Worm (Caenorhabditis elegans) whole organism, young adult: ENCODE data around the gene sru-11.
A peak's percentile ranks its signal among the peaks of the same experiment; 100 is the strongest.

Experiments
- B0035.1 ChIP-seq: sonication (generic microtip); optimal IDR thresholded peaks from 2 replicates; lab custom pipeline; 2016; ENCODE audit warnings: missing genetic modification characterization, mild to moderate bottlenecking, missing compliant biosample characterization, missing genotype, missing genetic modification reagents
- C06A6.2 ChIP-seq: fragments of 200-800 bp; sonication (Bioruptor generic); conservative IDR thresholded peaks from 2 replicates; pipeline ENCODE4 v1.3.6; 2022; ENCODE audit warnings: missing genetic modification characterization, missing compliant biosample characterization
- D2030.7 ChIP-seq: fragments of 200-800 bp; sonication (Bioruptor generic); IDR thresholded peaks from 2 replicates; pipeline ENCODE4 v1.3.6; 2022; ENCODE audit warnings: missing genetic modification reagents, missing genetic modification characterization, missing compliant biosample characterization
- F22D6.2 ChIP-seq: sonication (generic microtip); optimal IDR thresholded peaks from 2 replicates; lab custom pipeline; 2016; ENCODE audit warnings: mild to moderate bottlenecking, missing genetic modification characterization, missing compliant biosample characterization
- F33H1.4 ChIP-seq: fragments of 200-800 bp; sonication (Bioruptor generic); IDR thresholded peaks from 2 replicates; pipeline ENCODE4 v1.3.6; 2022; ENCODE audit warnings: missing genetic modification reagents, missing genetic modification characterization, missing compliant biosample characterization
- F37B4.10 ChIP-seq: fragments of 200-800 bp; sonication (Bioruptor generic); IDR thresholded peaks from 2 replicates; pipeline ENCODE4 v1.3.6; 2022; ENCODE audit warnings: missing genetic modification characterization, missing compliant biosample characterization
- F49E8.2 ChIP-seq: sonication (generic microtip); optimal IDR thresholded peaks from 3 replicates; lab custom pipeline; 2017; ENCODE audit warnings: missing genetic modification characterization, mild to moderate bottlenecking, missing compliant biosample characterization, antibody characterized with exemption, moderate library complexity; ENCODE audit not compliant: insufficient read depth
- F55B11.4 ChIP-seq: sonication (generic microtip); optimal IDR thresholded peaks from 2 replicates; lab custom pipeline; 2016; ENCODE audit warnings: missing compliant biosample characterization, missing genetic modification characterization, borderline replicate concordance; ENCODE audit not compliant: insufficient read depth
- Y53F4B.3 ChIP-seq: fragments of 200-800 bp; sonication (Bioruptor generic); IDR thresholded peaks from 2 replicates; pipeline ENCODE4 v1.3.6; 2022; ENCODE audit warnings: missing genetic modification reagents, missing genetic modification characterization, missing compliant biosample characterization
- Y56A3A.18 ChIP-seq: fragments of 200-800 bp; sonication (Bioruptor generic); IDR thresholded peaks from 2 replicates; pipeline ENCODE4 v1.3.6; 2022; ENCODE audit warnings: missing genetic modification reagents, missing genetic modification characterization, missing compliant biosample characterization
- ama-1 ChIP-seq, 3 experiments: fragments of 150-350 bp in 1 of 3; sonication (generic microtip) in 2 of 3; optimal IDR thresholded peaks; 2 replicates each; lab custom pipeline; 2014 to 2018; ENCODE audit warnings: missing biosample characterization in 2 of 3, missing genetic modification characterization in 2 of 3, missing genetic modification reagents in 2 of 3
- aptf-2 ChIP-seq: fragments of 200-800 bp; sonication (Bioruptor generic); conservative IDR thresholded peaks from 2 replicates; pipeline ENCODE4 v1.3.6; 2022; ENCODE audit warnings: missing genetic modification reagents, missing genetic modification characterization, missing compliant biosample characterization
- atf-7 ChIP-seq: sonication (generic microtip); optimal IDR thresholded peaks from 2 replicates; lab custom pipeline; 2017; ENCODE audit warnings: mild to moderate bottlenecking, missing genetic modification characterization, missing compliant biosample characterization
- attf-3 ChIP-seq: fragments of 200-800 bp; sonication (Bioruptor generic); conservative IDR thresholded peaks from 2 replicates; pipeline ENCODE4 v1.3.6; 2022; ENCODE audit warnings: missing genetic modification reagents, missing genetic modification characterization, missing compliant biosample characterization
- attf-5 ChIP-seq: fragments of 200-800 bp; sonication (Bioruptor generic); optimal IDR thresholded peaks from 2 replicates; lab custom pipeline; 2018; ENCODE audit warnings: mild to moderate bottlenecking, missing genetic modification characterization, missing compliant biosample characterization
- attf-6 ChIP-seq: fragments of 200-800 bp; sonication (Bioruptor generic); IDR thresholded peaks from 2 replicates; pipeline ENCODE4 v1.3.6; 2022; ENCODE audit warnings: missing genetic modification reagents, missing genetic modification characterization, missing compliant biosample characterization
- cebp-2 ChIP-seq: fragments of 200-800 bp; sonication (Bioruptor generic); IDR thresholded peaks from 2 replicates; pipeline ENCODE4 v1.3.6; 2022; ENCODE audit warnings: missing genetic modification characterization, missing compliant biosample characterization
- ceh-100 ChIP-seq: fragments of 200-800 bp; sonication (Bioruptor generic); IDR thresholded peaks from 2 replicates; pipeline ENCODE4 v1.3.6; 2022; ENCODE audit warnings: missing genetic modification reagents, missing genetic modification characterization, missing compliant biosample characterization
- ceh-91 ChIP-seq: fragments of 200-800 bp; sonication (Bioruptor generic); IDR thresholded peaks from 2 replicates; pipeline ENCODE4 v1.3.6; 2022; ENCODE audit warnings: missing genetic modification reagents, missing genetic modification characterization, missing compliant biosample characterization
- chd-7 ChIP-seq: sonication (generic microtip); optimal IDR thresholded peaks from 2 replicates; lab custom pipeline; 2016; ENCODE audit warnings: mild to moderate bottlenecking, missing genetic modification characterization, moderate library complexity, missing compliant biosample characterization
- dox-1 ChIP-seq: fragments of 200-800 bp; sonication (Bioruptor generic); IDR thresholded peaks from 2 replicates; pipeline ENCODE4 v1.3.6; 2022; ENCODE audit warnings: missing genetic modification reagents, missing genetic modification characterization, missing compliant biosample characterization
- efl-1 ChIP-seq: fragments of 150-350 bp; optimal IDR thresholded peaks from 2 replicates; lab custom pipeline; 2014; ENCODE audit warnings: missing biosample characterization, missing genetic modification reagents, missing genetic modification characterization
- egl-18 ChIP-seq: fragments of 200-800 bp; sonication (Bioruptor generic); IDR thresholded peaks from 2 replicates; pipeline ENCODE4 v1.3.6; 2022; ENCODE audit warnings: missing genetic modification reagents, missing genetic modification characterization, missing compliant biosample characterization
- ekl-4 ChIP-seq: fragments of 200-800 bp; sonication (Bioruptor generic); IDR thresholded peaks from 2 replicates; pipeline ENCODE4 v1.3.6; 2022; ENCODE audit warnings: missing genetic modification reagents, missing genetic modification characterization, missing compliant biosample characterization
- him-1 ChIP-seq: sonication (generic microtip); optimal IDR thresholded peaks from 2 replicates; lab custom pipeline; 2016; ENCODE audit warnings: missing genotype, missing genetic modification reagents, missing genetic modification characterization, missing compliant biosample characterization
- hmg-1.2 ChIP-seq: fragments of 200-800 bp; sonication (Bioruptor generic); IDR thresholded peaks from 2 replicates; pipeline ENCODE4 v1.3.6; 2022; ENCODE audit warnings: missing genetic modification reagents, missing genetic modification characterization, missing compliant biosample characterization
- hsf-1 ChIP-seq: fragments of 200-800 bp; sonication (Bioruptor generic); IDR thresholded peaks from 2 replicates; pipeline ENCODE4 v1.3.6; 2022; ENCODE audit warnings: missing genetic modification reagents, missing genetic modification characterization, missing compliant biosample characterization
- lin-26 ChIP-seq: fragments of 200-800 bp; sonication (Bioruptor generic); IDR thresholded peaks from 2 replicates; pipeline ENCODE4 v1.3.6; 2022; ENCODE audit warnings: missing genetic modification reagents, missing genetic modification characterization, missing compliant biosample characterization
- lin-54 ChIP-seq: fragments of 200-800 bp; sonication (Bioruptor generic); optimal IDR thresholded peaks from 2 replicates; lab custom pipeline; 2018; ENCODE audit warnings: mild to moderate bottlenecking, missing genetic modification characterization, missing compliant biosample characterization
- lsl-1 ChIP-seq: fragments of 200-800 bp; sonication (Bioruptor generic); optimal IDR thresholded peaks from 2 replicates; lab custom pipeline; 2018; ENCODE audit warnings: mild to moderate bottlenecking, missing genetic modification characterization, moderate library complexity, missing compliant biosample characterization
- madf-6 ChIP-seq: fragments of 200-800 bp; sonication (Bioruptor generic); IDR thresholded peaks from 2 replicates; pipeline ENCODE4 v1.3.6; 2022; ENCODE audit warnings: missing genetic modification reagents, missing genetic modification characterization, missing compliant biosample characterization
- nhr-120 ChIP-seq: fragments of 200-800 bp; sonication (Bioruptor generic); IDR thresholded peaks from 2 replicates; pipeline ENCODE4 v1.3.6; 2022; ENCODE audit warnings: missing genetic modification characterization, missing compliant biosample characterization
- nhr-27 ChIP-seq: fragments of 200-800 bp; sonication (Bioruptor generic); optimal IDR thresholded peaks from 2 replicates; lab custom pipeline; 2018; ENCODE audit warnings: mild to moderate bottlenecking, missing genetic modification characterization, moderate library complexity, missing compliant biosample characterization
- pbrm-1 ChIP-seq: fragments of 200-800 bp; sonication (Bioruptor generic); IDR thresholded peaks from 2 replicates; pipeline ENCODE4 v1.3.6; 2022; ENCODE audit warnings: missing genetic modification reagents, missing genetic modification characterization, missing compliant biosample characterization
- rcor-1 ChIP-seq: fragments of 200-800 bp; sonication (Bioruptor generic); IDR thresholded peaks from 2 replicates; pipeline ENCODE4 v1.3.6; 2022; ENCODE audit warnings: missing genetic modification reagents, missing genetic modification characterization, missing compliant biosample characterization
- rpc-1 ChIP-seq, 2 experiments: fragments of 150-350 bp in 1 of 2; sonication (generic microtip) in 1 of 2; optimal IDR thresholded peaks; 2 replicates each; lab custom pipeline; 2014 to 2018; ENCODE audit warnings: missing biosample characterization in 1 of 2, missing genetic modification characterization in 1 of 2, missing genetic modification reagents in 1 of 2, missing genotype in 1 of 2
- sdz-38 ChIP-seq: sonication (generic microtip); optimal IDR thresholded peaks from 2 replicates; lab custom pipeline; 2016; ENCODE audit warnings: missing genotype, missing genetic modification characterization, missing compliant biosample characterization
- snpc-1.1 ChIP-seq: sonication (generic microtip); optimal IDR thresholded peaks from 2 replicates; lab custom pipeline; 2017; ENCODE audit warnings: missing genetic modification characterization, mild to moderate bottlenecking, missing compliant biosample characterization, antibody characterized with exemption, moderate library complexity, missing genotype, missing genetic modification reagents; ENCODE audit not compliant: insufficient read depth
- snpc-1.3 ChIP-seq: sonication (generic microtip); optimal IDR thresholded peaks from 2 replicates; lab custom pipeline; 2017; ENCODE audit warnings: missing genetic modification characterization, mild to moderate bottlenecking, missing compliant biosample characterization, antibody characterized with exemption, moderate library complexity, missing genotype, missing genetic modification reagents; ENCODE audit not compliant: insufficient read depth
- snpc-3.4 ChIP-seq: sonication (generic microtip); optimal IDR thresholded peaks from 2 replicates; lab custom pipeline; 2017; ENCODE audit warnings: missing genetic modification characterization, mild to moderate bottlenecking, missing compliant biosample characterization, antibody characterized with exemption, moderate library complexity, missing genotype, missing genetic modification reagents
- snpc-4 ChIP-seq, 5 experiments: fragments of 150-350 bp in 1 of 5; sonication (generic microtip) in 4 of 5; optimal IDR thresholded peaks; 2 replicates each; lab custom pipeline; 2014 to 2018; ENCODE audit warnings: missing genetic modification characterization in 5 of 5, missing biosample characterization in 3 of 5, antibody characterized with exemption in 2 of 5, mild to moderate bottlenecking in 2 of 5, missing compliant biosample characterization in 2 of 5, missing genotype in 2 of 5, moderate library complexity in 2 of 5, missing genetic modification reagents in 1 of 5
- tbp1 ChIP-seq: fragments of 200-800 bp; sonication (Bioruptor generic); optimal IDR thresholded peaks from 2 replicates; lab custom pipeline; 2018; ENCODE audit warnings: mild to moderate bottlenecking, missing genetic modification characterization, missing compliant biosample characterization
- tbx-9 ChIP-seq: sonication (generic microtip); optimal IDR thresholded peaks from 2 replicates; lab custom pipeline; 2016; ENCODE audit warnings: borderline replicate concordance, missing genetic modification characterization, inconsistent platforms, missing compliant biosample characterization
- ztf-18 ChIP-seq: sonication (generic microtip); optimal IDR thresholded peaks from 2 replicates; lab custom pipeline; 2016; ENCODE audit warnings: missing genotype, mild to moderate bottlenecking, missing genetic modification characterization, missing compliant biosample characterization

The sru-11 gene

ce11 chrIV:13600643-13601042 is 15.9 kb downstream of the sru-11 start (continued):
- TF ChIP-seq ama-1 (optimal IDR thresholded peaks at IDR 0.05; lab: Kevin White, UChicago) (no peak), ama-1 (GFP tag; optimal IDR thresholded peaks at IDR 0.05; lab: Kevin White, UChicago) (no peak), B0035.1 (tag; lab: Kevin White, UChicago) (no peak), F22D6.2 (tag; lab: Kevin White, UChicago) (no peak), lin-54 (GFP tag; lab: Kevin White, UChicago) (no peak), Y56A3A.18 (GFP tag; lab: Robert Waterston, UW) (no peak), rpc-1 (optimal IDR thresholded peaks at IDR 0.05; lab: Kevin White, UChicago) (no peak), rpc-1 (tag; optimal IDR thresholded peaks at IDR 0.05; lab: Kevin White, UChicago) (no peak), Y53F4B.3 (GFP tag; lab: Robert Waterston, UW) (no peak), tbx-9 (tag; lab: Kevin White, UChicago) (no peak), chd-7 (tag; lab: Kevin White, UChicago) (no peak), C06A6.2 (GFP tag; lab: Robert Waterston, UW) (no peak)

ce11 chrIV:13601428-13601827 is 16.7 kb downstream of the sru-11 start:
- no peak for TF ChIP-seq egl-18 (GFP tag; lab: Robert Waterston, UW)
- TF ChIP-seq lsl-1: peak; percentile 19
- peak; percentile 84 for TF ChIP-seq pbrm-1 (GFP tag; lab: Robert Waterston, UW)
- TF ChIP-seq attf-6: peak; percentile 99
- 0 out of 2 replicates have a peak, but pooled peaks have one; percentile 51 for TF ChIP-seq cebp-2 (GFP tag; lab: Robert Waterston, UW)
- no peak for TF ChIP-seq atf-7 (tag; lab: Kevin White, UChicago)
- peak; percentile 77 for TF ChIP-seq snpc-3.4 (tag; lab: Kevin White, UChicago)
- TF ChIP-seq D2030.7 (GFP tag; lab: Robert Waterston, UW): peak; percentile 53
- TF ChIP-seq F33H1.4 (GFP tag; lab: Robert Waterston, UW): peak; percentile 33; the same call in 1 of the 2 replicates
- no peak for TF ChIP-seq efl-1 (GFP tag; lab: Kevin White, UChicago)
- peak; percentile 36 for TF ChIP-seq snpc-1.3 (tag; lab: Kevin White, UChicago)
- no peak for TF ChIP-seq F37B4.10
- TF ChIP-seq ceh-100 (GFP tag; lab: Robert Waterston, UW): peak; percentile 14; the same call in 1 of the 2 replicates
- TF ChIP-seq F55B11.4 (tag; lab: Kevin White, UChicago): no peak
- TF ChIP-seq snpc-1.1 (tag; lab: Kevin White, UChicago): peak; percentile 93
- TF ChIP-seq madf-6: peak; percentile 77
- TF ChIP-seq aptf-2 (GFP tag; lab: Robert Waterston, UW): no peak
- 0 out of 2 replicates have a peak, but pooled peaks have one; percentile 39 for TF ChIP-seq lin-26 (GFP tag; lab: Robert Waterston, UW)
- TF ChIP-seq ekl-4 (GFP tag; lab: Robert Waterston, UW): peak; percentile 21; the same call in 1 of the 2 replicates
- TF ChIP-seq dox-1: peak; percentile 29; the same call in 1 of the 2 replicates
- TF ChIP-seq sdz-38 (tag; lab: Kevin White, UChicago): no peak
- peak; percentile 87 for TF ChIP-seq snpc-4 (GFP tag; optimal IDR thresholded peaks at IDR 0.05; lab: Kevin White, UChicago)
- TF ChIP-seq snpc-4 (tag; optimal IDR thresholded peaks at IDR 0.05; lab: Kevin White, UChicago): peak; percentile 92 to 98 (median 95)
- TF ChIP-seq rcor-1 (GFP tag; lab: Robert Waterston, UW): peak; percentile 22; the same call in 1 of the 2 replicates
- peak; percentile 46; the same call in 1 of the 2 replicates for TF ChIP-seq hsf-1 (GFP tag; lab: Robert Waterston, UW)
- TF ChIP-seq ztf-18 (tag; lab: Kevin White, UChicago): no peak
- TF ChIP-seq ceh-91 (GFP tag; lab: Robert Waterston, UW): no peak
- no peak for TF ChIP-seq him-1 (tag; lab: Kevin White, UChicago)
- TF ChIP-seq F49E8.2 (tag; lab: Kevin White, UChicago): peak; percentile 86
- TF ChIP-seq hmg-1.2 (GFP tag; lab: Robert Waterston, UW): peak; percentile 97
- TF ChIP-seq attf-3 (GFP tag; lab: Robert Waterston, UW): no peak
- TF ChIP-seq tbp1: peak; percentile 75
- peak; percentile 30 for TF ChIP-seq lin-54 (GFP tag; lab: Kevin White, UChicago)
- TF ChIP-seq nhr-27 (tag; lab: Kevin White, UChicago): no peak
- no peak for TF ChIP-seq nhr-120 (GFP tag; lab: Robert Waterston, UW)
- TF ChIP-seq attf-5 (GFP tag; lab: Kevin White, UChicago): no peak
